Fruit fly (Drosophila melanogaster): ENCODE measurements around the gene CG34112.
A peak's percentile ranks its signal among the peaks of the same experiment; 100 is the strongest.

CG34112 gene

dm6 chr3R:4400497-4400833, 6.4 kb upstream of the CG34112 start, which contains the start of gene CG14647 (continued):
- TF ChIP-seq CG1233 (GFP tag; optimal IDR thresholded peaks at IDR 0.05) (no peak), h (optimal IDR thresholded peaks at IDR 0.05) (no peak), twi (tag; optimal IDR thresholded peaks at IDR 0.05) (no peak), pan (optimal IDR thresholded peaks at IDR 0.05) (no peak), pan (GFP tag; optimal IDR thresholded peaks at IDR 0.05 in 1 of 2, IDR thresholded peaks at IDR 0.05 in 1 of 2) (peak in 1 of 2 experiments; percentile 14), Doc3 (GFP tag; IDR thresholded peaks at IDR 0.05; ENCODE audit: partially characterized antibody) (no peak), Elba2 (GFP tag; optimal IDR thresholded peaks at IDR 0.05) (no peak), HLH54F (GFP tag; optimal IDR thresholded peaks at IDR 0.05) (no peak), CG43689 (GFP tag; IDR thresholded peaks at IDR 0.05) (no peak), Opbp (GFP tag; IDR thresholded peaks at IDR 0.05; ENCODE audit: partially characterized antibody) (no peak), ssp (GFP tag; IDR thresholded peaks at IDR 0.05) (no peak), Ets65A (GFP tag) (no peak), Blimp-1 (GFP tag; optimal IDR thresholded peaks at IDR 0.05) (no peak), CG3281 (GFP tag; optimal IDR thresholded peaks at IDR 0.05) (no peak), CG12659 (GFP tag; optimal IDR thresholded peaks at IDR 0.05) (no peak), CG17361 (GFP tag; IDR thresholded peaks at IDR 0.05) (no peak), chinmo (GFP tag; IDR thresholded peaks at IDR 0.05; ENCODE audit: partially characterized antibody) (0 out of 4 replicates have a peak, but pooled peaks have one; percentile 11), unpg (GFP tag; optimal IDR thresholded peaks at IDR 0.05) (no peak), crp (GFP tag; optimal IDR thresholded peaks at IDR 0.05) (peak in 1 of 2 experiments; percentile 24), cas (GFP tag; IDR thresholded peaks at IDR 0.05) (no peak), NK7.1 (GFP tag; optimal IDR thresholded peaks at IDR 0.05) (no peak), al (GFP tag; IDR thresholded peaks at IDR 0.05) (no peak), CG9727 (GFP tag; optimal IDR thresholded peaks at IDR 0.05) (no peak), ro (GFP tag; IDR thresholded peaks at IDR 0.05) (no peak), lilli (GFP tag; optimal IDR thresholded peaks at IDR 0.05) (no peak), HLHmδ (GFP tag; optimal IDR thresholded peaks at IDR 0.05) (no peak), CG10565 (GFP tag; optimal IDR thresholded peaks at IDR 0.05) (no peak), CG4360 (GFP tag; IDR thresholded peaks at IDR 0.05) (no peak), CG12744 (GFP tag; optimal IDR thresholded peaks at IDR 0.05) (no peak), Atf-2 (GFP tag; optimal IDR thresholded peaks at IDR 0.05) (no peak), CG12769 (tag; optimal IDR thresholded peaks at IDR 0.05) (peak; percentile 4), psq (GFP tag; optimal IDR thresholded peaks at IDR 0.05) (no peak), pho (GFP tag; optimal IDR thresholded peaks at IDR 0.05) (no peak), CG34376 (GFP tag; optimal IDR thresholded peaks at IDR 0.05) (no peak), fu2 (GFP tag; optimal IDR thresholded peaks at IDR 0.05) (no peak), ci (GFP tag; IDR thresholded peaks at IDR 0.05) (no peak), gro (GFP tag; optimal IDR thresholded peaks at IDR 0.05) (no peak), CG14667 (GFP tag; IDR thresholded peaks at IDR 0.05) (no peak), zen2 (GFP tag; IDR thresholded peaks at IDR 0.05; ENCODE audit: partially characterized antibody) (no peak), crol (GFP tag; IDR thresholded peaks at IDR 0.05) (0 out of 2 replicates have a peak, but pooled peaks have one; percentile 19), bcd (GFP tag; optimal IDR thresholded peaks at IDR 0.05) (no peak), CG17802 (tag; optimal IDR thresholded peaks at IDR 0.05) (no peak), Dref (GFP tag; IDR thresholded peaks at IDR 0.05) (peak; percentile 35), CG7556 (GFP tag; optimal IDR thresholded peaks at IDR 0.05) (no peak), E2f1 (GFP tag; IDR thresholded peaks at IDR 0.05) (no peak), disco-r (GFP tag; optimal IDR thresholded peaks at IDR 0.05) (no peak), CG9876 (GFP tag; optimal IDR thresholded peaks at IDR 0.05) (no peak), CG13123 (GFP tag; optimal IDR thresholded peaks at IDR 0.05) (no peak), CG17612 (GFP tag; IDR thresholded peaks at IDR 0.05) (no peak), CG16815 (GFP tag; optimal IDR thresholded peaks at IDR 0.05) (no peak), CG1024 (GFP tag; IDR thresholded peaks at IDR 0.05) (peak; percentile 54; the same call in 1 of the 2 replicates), lab (GFP tag; optimal IDR thresholded peaks at IDR 0.05) (no peak), CG1647 (GFP tag; optimal IDR thresholded peaks at IDR 0.05) (no peak)
